Worm (Caenorhabditis elegans): Measurements from ENCODE around the gene W02F12.4.

DNA sequence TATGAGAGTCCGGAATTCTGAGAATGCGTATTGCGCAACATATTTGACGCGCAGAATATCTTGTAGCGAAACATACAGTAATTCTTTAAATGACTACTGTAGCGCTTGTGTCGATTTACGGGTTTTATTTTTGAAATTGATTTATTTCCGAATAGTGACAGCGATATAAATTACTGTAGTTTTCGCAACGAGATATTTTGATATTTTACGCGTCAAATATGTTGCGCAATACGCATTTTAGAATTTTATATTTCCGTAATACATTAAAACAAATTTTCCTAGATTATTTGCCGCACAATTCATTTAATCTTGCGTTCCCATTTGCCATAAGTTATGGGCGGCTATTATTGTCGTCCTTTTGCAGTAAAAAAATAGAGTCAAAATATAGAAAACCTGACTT, 1.4 kb downstream of the W02F12.4 start:
- no peak for TF ChIP-seq W03F9.2 (tag; optimal IDR thresholded peaks at IDR 0.05)
- TF ChIP-seq him-1 (tag; optimal IDR thresholded peaks at IDR 0.05), result no peak
- no peak for TF ChIP-seq dao-5 (tag; optimal IDR thresholded peaks at IDR 0.05)
